Worm (Caenorhabditis elegans): ENCODE results near the gene sup-10.

sup-10 gene

DNA sequence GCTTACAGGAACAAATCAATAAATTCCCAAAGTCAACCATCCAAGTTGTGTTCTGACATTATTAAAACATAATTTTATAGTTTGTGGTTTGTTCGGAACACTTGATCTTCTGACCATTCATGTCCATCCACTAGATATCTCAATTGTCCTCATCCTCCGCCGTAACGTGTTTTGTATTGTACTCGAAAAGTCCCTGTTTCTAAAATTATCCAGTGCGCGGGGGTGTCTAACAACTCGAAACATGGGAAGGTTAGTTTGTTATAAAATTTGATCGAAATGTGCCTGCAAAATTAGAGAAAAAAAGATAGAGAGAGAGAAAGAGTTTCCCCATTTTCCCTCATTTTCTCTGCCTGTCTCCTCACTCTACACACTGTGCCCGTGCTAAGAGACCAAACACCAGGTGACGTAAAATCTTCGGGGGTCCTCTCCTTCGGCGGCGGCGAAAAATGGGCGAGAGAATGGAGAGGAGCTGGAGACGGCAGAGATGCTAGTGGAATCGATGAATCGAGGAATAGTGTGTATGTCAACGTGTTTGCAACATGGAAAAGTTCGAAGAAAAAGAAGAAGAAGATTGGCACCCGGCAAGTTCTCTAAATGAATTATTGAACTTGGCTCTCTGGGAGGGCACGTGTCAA lies 22.5 kb upstream of the sup-10 start (continued):
- peak; percentile 92 for TF ChIP-seq tra-1 (GFP tag; IDR thresholded peaks at IDR 0.05)
- TF ChIP-seq hif-1 (tag; optimal IDR thresholded peaks at IDR 0.05), result peak in 1 of 2 experiments; percentile 67
- peak; percentile 84 for TF ChIP-seq rbr-2 (tag; optimal IDR thresholded peaks at IDR 0.05)
- no peak for TF ChIP-seq daf-8 (GFP tag; IDR thresholded peaks at IDR 0.05)
- TF ChIP-seq ceh-20 (GFP tag; IDR thresholded peaks at IDR 0.05), result peak; percentile 88
- TF ChIP-seq zip-2 (tag; optimal IDR thresholded peaks at IDR 0.05), result no peak

DNA sequence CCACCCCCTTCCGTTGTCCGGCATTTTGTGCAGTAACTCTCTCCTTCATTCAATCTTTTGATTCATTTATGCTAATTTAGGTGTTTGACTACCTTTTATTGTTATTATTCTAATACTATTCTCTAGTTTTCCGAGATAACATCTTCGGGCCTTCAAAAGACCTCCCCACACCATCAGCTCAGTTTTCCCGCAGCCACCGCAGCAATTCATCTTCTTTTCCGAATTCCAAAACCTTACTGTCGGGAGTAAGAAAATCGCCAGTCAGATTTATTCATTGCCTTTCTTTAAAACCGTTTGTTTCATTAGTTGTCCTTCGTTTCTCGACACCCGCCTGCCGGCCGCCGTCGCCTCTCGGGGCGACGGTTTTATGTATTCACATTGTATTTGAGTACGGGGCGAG lies 20.0 kb upstream of the sup-10 start:
- TF ChIP-seq nhr-6 (tag; optimal IDR thresholded peaks at IDR 0.05) (no peak), vab-7 (GFP tag; IDR thresholded peaks at IDR 0.05) (no peak), daf-12 (tag; optimal IDR thresholded peaks at IDR 0.05) (no peak), nhr-77 (tag; optimal IDR thresholded peaks at IDR 0.05) (no peak), lin-15B (tag; optimal IDR thresholded peaks at IDR 0.05) (no peak), nhr-111 (GFP tag; optimal IDR thresholded peaks at IDR 0.05) (no peak), daf-19 (GFP tag; conservative IDR thresholded peaks at IDR 0.05) (no peak)

DNA sequence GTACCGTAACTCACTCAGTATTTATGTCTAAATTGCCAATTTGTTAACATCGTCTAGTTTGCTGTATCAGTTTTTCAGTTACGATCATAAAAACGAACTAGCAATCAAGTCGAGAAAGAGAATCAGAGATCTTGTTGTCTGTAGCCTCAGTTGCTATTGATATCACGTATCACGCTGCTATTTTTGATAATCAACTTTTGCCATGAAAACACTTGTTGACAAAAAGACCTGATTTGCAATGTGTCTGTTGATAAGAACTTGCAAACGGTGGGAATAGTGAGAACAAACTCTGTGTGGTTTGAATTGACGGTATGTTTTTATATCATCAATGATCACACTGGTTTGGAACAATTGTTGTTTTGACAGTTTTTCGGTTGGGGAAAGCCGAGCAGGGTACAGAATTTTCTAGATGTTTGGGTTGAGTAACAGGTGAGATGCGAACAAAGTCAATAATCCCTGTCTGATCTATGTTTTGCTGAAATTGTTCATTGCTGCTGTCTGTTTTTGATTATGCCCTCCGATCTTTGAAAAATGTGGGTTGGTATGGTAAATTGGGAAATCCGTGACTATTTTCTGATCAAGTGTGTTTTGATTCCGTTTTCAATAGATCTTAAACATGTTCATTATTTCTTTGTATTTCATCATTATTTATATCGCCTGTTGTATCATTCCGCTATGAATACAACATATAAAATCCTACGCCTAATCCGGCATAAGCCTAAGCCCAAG lies 18.9 kb upstream of the sup-10 start:
- no peak for TF ChIP-seq snpc-1.2 (GFP tag; IDR thresholded peaks at IDR 0.05)
- no peak for TF ChIP-seq lim-7 (GFP tag; IDR thresholded peaks at IDR 0.05)
- TF ChIP-seq hmg-1.1 (GFP tag; IDR thresholded peaks at IDR 0.05), result 0 out of 2 replicates have a peak, but pooled peaks have one; percentile 8
- TF ChIP-seq ceh-44 (GFP tag; IDR thresholded peaks at IDR 0.05), result no peak
- no peak for TF ChIP-seq ztf-11 (tag; optimal IDR thresholded peaks at IDR 0.05)
- peak; percentile 78 for TF ChIP-seq nhr-28 (tag; optimal IDR thresholded peaks at IDR 0.05)
- no peak for TF ChIP-seq Y5F2A.4 (GFP tag; optimal IDR thresholded peaks at IDR 0.05)
- TF ChIP-seq pqm-1 (tag; optimal IDR thresholded peaks at IDR 0.05), result peak; percentile 51
- TF ChIP-seq nhr-48 (tag; optimal IDR thresholded peaks at IDR 0.05), result no peak
- no peak for TF ChIP-seq arid-1 (GFP tag; conservative IDR thresholded peaks at IDR 0.05)
- no peak for TF ChIP-seq madf-5 (GFP tag; IDR thresholded peaks at IDR 0.05)
- TF ChIP-seq ZK546.5 (tag; optimal IDR thresholded peaks at IDR 0.05), result no peak
- TF ChIP-seq zfp-3 (GFP tag; conservative IDR thresholded peaks at IDR 0.05), result no peak
- TF ChIP-seq F44E2.7 (GFP tag; IDR thresholded peaks at IDR 0.05), result no peak
- TF ChIP-seq lir-3 (tag; optimal IDR thresholded peaks at IDR 0.05), result no peak
- TF ChIP-seq lin-29 (GFP tag; IDR thresholded peaks at IDR 0.05), result no peak
- no peak for TF ChIP-seq vab-7 (GFP tag; IDR thresholded peaks at IDR 0.05)
- TF ChIP-seq lin-38 (GFP tag; IDR thresholded peaks at IDR 0.05), result no peak
- TF ChIP-seq gei-8 (GFP tag; optimal IDR thresholded peaks at IDR 0.05), result no peak
- no peak for TF ChIP-seq mep-1 (tag; optimal IDR thresholded peaks at IDR 0.05)
- no peak for TF ChIP-seq tra-1 (GFP tag; IDR thresholded peaks at IDR 0.05)
- TF ChIP-seq hlh-30 (tag; optimal IDR thresholded peaks at IDR 0.05; ENCODE audit: insufficient read depth), result peak; percentile 18
- peak in 1 of 2 experiments; percentile 30 for TF ChIP-seq daf-16 (GFP tag; optimal IDR thresholded peaks at IDR 0.05)
- TF ChIP-seq daf-16 (tag; optimal IDR thresholded peaks at IDR 0.05), result peak; percentile 99
- no peak for TF ChIP-seq pha-4 (GFP tag; IDR thresholded peaks at IDR 0.05)
- no peak for TF ChIP-seq pha-4 (tag; optimal IDR thresholded peaks at IDR 0.05)
- no peak for TF ChIP-seq R02D3.7 (tag; optimal IDR thresholded peaks at IDR 0.05)
- no peak for TF ChIP-seq F49E8.2 (tag; optimal IDR thresholded peaks at IDR 0.05; ENCODE audit: borderline replicate concordance)
- no peak for TF ChIP-seq nhr-77 (tag; optimal IDR thresholded peaks at IDR 0.05)
- peak; percentile 75 for TF ChIP-seq hlh-11 (tag; optimal IDR thresholded peaks at IDR 0.05)
- no peak for TF ChIP-seq daf-8 (GFP tag; IDR thresholded peaks at IDR 0.05)
- TF ChIP-seq nhr-6 (tag; optimal IDR thresholded peaks at IDR 0.05), result no peak
- no peak for TF ChIP-seq Y75B8A.6 (GFP tag; IDR thresholded peaks at IDR 0.05)
- peak in 1 of 2 experiments; percentile 61 for TF ChIP-seq mdl-1 (tag; optimal IDR thresholded peaks at IDR 0.05)
- 0 out of 2 replicates have a peak, but pooled peaks have one; percentile 38 for TF ChIP-seq php-3 (GFP tag; IDR thresholded peaks at IDR 0.05)
- TF ChIP-seq zip-11 (GFP tag; IDR thresholded peaks at IDR 0.05), result no peak
- TF ChIP-seq nhr-11 (tag; optimal IDR thresholded peaks at IDR 0.05), result no peak
- TF ChIP-seq jun-1 (tag; optimal IDR thresholded peaks at IDR 0.05), result no peak
